Fruit fly (Drosophila melanogaster) whole organism, embryonic: ENCODE measurements around the gene Usp16-45.

Experiments used
- Atf6 ChIP-seq: fragments of 200-800 bp; sonication (Bioruptor generic); IDR thresholded peaks from 2 replicates; pipeline ENCODE4 v1.3.6; 2022; ENCODE audit warnings: missing biosample characterization, missing genetic modification characterization
- BEAF-32 ChIP-seq: fragments of 200-800 bp; sonication (Bioruptor generic); optimal IDR thresholded peaks from 3 replicates; lab custom pipeline; 2017; ENCODE audit warnings: missing biosample characterization, missing genetic modification characterization, mild to moderate bottlenecking, moderate library complexity, missing genetic modification reagents
- Blimp-1 ChIP-seq: fragments of 200-800 bp; sonication (Bioruptor generic); optimal IDR thresholded peaks from 3 replicates; lab custom pipeline; 2018; ENCODE audit warnings: missing biosample characterization, missing genetic modification characterization, mild to moderate bottlenecking, moderate library complexity, missing genetic modification reagents
- CG10565 ChIP-seq: fragments of 200-800 bp; sonication (Bioruptor generic); optimal IDR thresholded peaks from 3 replicates; lab custom pipeline; 2016; ENCODE audit warnings: missing biosample characterization, mild to moderate bottlenecking, missing genetic modification characterization
- CG11085 ChIP-seq: fragments of 200-800 bp; sonication (Bioruptor generic); IDR thresholded peaks from 2 replicates; pipeline ENCODE4 v1.3.6; 2022; ENCODE audit warnings: missing biosample characterization, missing genetic modification characterization
- CG11398 ChIP-seq: fragments of 200-800 bp; sonication (Bioruptor generic); optimal IDR thresholded peaks from 2 replicates; lab custom pipeline; 2016; ENCODE audit warnings: missing biosample characterization, missing genetic modification characterization
- CG11695 ChIP-seq: fragments of 200-800 bp; sonication (Bioruptor generic); IDR thresholded peaks from 3 replicates; pipeline ENCODE4 v1.3.6; 2022; ENCODE audit warnings: missing biosample characterization, missing genetic modification characterization
- CG12071 ChIP-seq: fragments of 200-800 bp; sonication (Bioruptor generic); optimal IDR thresholded peaks from 3 replicates; lab custom pipeline; 2018; ENCODE audit warnings: missing biosample characterization, mild to moderate bottlenecking, missing genetic modification characterization
- CG12104 ChIP-seq: fragments of 200-800 bp; sonication (Bioruptor generic); optimal IDR thresholded peaks from 3 replicates; lab custom pipeline; 2016; ENCODE audit warnings: missing biosample characterization, missing genetic modification characterization
- CG15601 ChIP-seq: fragments of 200-800 bp; sonication (Bioruptor generic); optimal IDR thresholded peaks from 3 replicates; lab custom pipeline; 2019; ENCODE audit warnings: missing biosample characterization, mild to moderate bottlenecking, missing genetic modification characterization, moderate library complexity
- CG1647 ChIP-seq: fragments of 200-800 bp; sonication (Bioruptor generic); optimal IDR thresholded peaks from 3 replicates; lab custom pipeline; 2016; ENCODE audit warnings: missing biosample characterization, missing genetic modification characterization
- CG16779 ChIP-seq: fragments of 200-800 bp; sonication (Bioruptor generic); IDR thresholded peaks from 2 replicates; pipeline ENCODE4 v1.3.6; 2022; ENCODE audit warnings: missing biosample characterization, missing genetic modification characterization
- CG16813 ChIP-seq: fragments of 200-800 bp; sonication (Bioruptor generic); IDR thresholded peaks from 3 replicates; pipeline ENCODE4 v1.3.6; 2022; ENCODE audit warnings: missing biosample characterization, missing genetic modification characterization; ENCODE audit not compliant: partially characterized antibody
- CG17802 ChIP-seq: fragments of 200-800 bp; sonication (Bioruptor generic); optimal IDR thresholded peaks from 2 replicates; lab custom pipeline; 2018; ENCODE audit warnings: missing biosample characterization, mild to moderate bottlenecking, missing genetic modification characterization, moderate library complexity
- CG2712 ChIP-seq: fragments of 200-800 bp; optimal IDR thresholded peaks from 3 replicates; lab custom pipeline; 2019; ENCODE audit warnings: missing biosample characterization, mild to moderate bottlenecking, missing genetic modification characterization, moderate library complexity
- CG32767 ChIP-seq: fragments of 200-800 bp; sonication (Bioruptor generic); IDR thresholded peaks from 2 replicates; pipeline ENCODE4 v1.3.6; 2022; ENCODE audit warnings: missing biosample characterization, missing genetic modification characterization
- CG34422 ChIP-seq: fragments of 200-800 bp; sonication (Bioruptor generic); IDR thresholded peaks from 3 replicates; pipeline ENCODE4 v1.3.6; 2022; ENCODE audit warnings: missing biosample characterization, missing genetic modification characterization
- CG4854 ChIP-seq: fragments of 200-800 bp; sonication (Bioruptor generic); optimal IDR thresholded peaks from 2 replicates; lab custom pipeline; 2016; ENCODE audit warnings: missing biosample characterization, missing genetic modification characterization, inconsistent platforms
- CG6175 ChIP-seq: fragments of 200-800 bp; sonication (Bioruptor generic); IDR thresholded peaks from 3 replicates; pipeline ENCODE4 v1.3.6; 2022; ENCODE audit warnings: missing biosample characterization, missing genetic modification characterization
- CG7372 ChIP-seq: fragments of 200-800 bp; sonication (Bioruptor generic); IDR thresholded peaks from 2 replicates; pipeline ENCODE4 v1.3.6; 2022; ENCODE audit warnings: missing biosample characterization, missing genetic modification characterization
- CG7963 ChIP-seq: fragments of 200-800 bp; sonication (Bioruptor generic); IDR thresholded peaks from 3 replicates; pipeline ENCODE4 v1.3.6; 2022; ENCODE audit warnings: missing biosample characterization, missing genetic modification characterization; ENCODE audit not compliant: partially characterized antibody
- CG8281 ChIP-seq: fragments of 200-800 bp; sonication (Bioruptor generic); optimal IDR thresholded peaks from 2 replicates; lab custom pipeline; 2018; ENCODE audit warnings: missing biosample characterization, mild to moderate bottlenecking, missing genetic modification characterization, moderate library complexity
- CG8290 ChIP-seq, 3 experiments: fragments of 200-800 bp; sonication (Bioruptor generic); optimal IDR thresholded peaks; 2 replicates each; lab custom pipeline; 2016 to 2019; ENCODE audit warnings: missing biosample characterization in 3 of 3, missing genetic modification characterization in 3 of 3, mild to moderate bottlenecking in 2 of 3, moderate library complexity in 1 of 3
- CG8359 ChIP-seq: fragments of 200-800 bp; sonication (Bioruptor generic); optimal IDR thresholded peaks from 2 replicates; lab custom pipeline; 2017; ENCODE audit warnings: missing biosample characterization, mild to moderate bottlenecking, missing genetic modification characterization, borderline replicate concordance
- CG9215 ChIP-seq: fragments of 200-800 bp; sonication (Bioruptor generic); IDR thresholded peaks from 2 replicates; pipeline ENCODE4 v1.3.6; 2022; ENCODE audit warnings: missing biosample characterization, missing genetic modification characterization
- CG9609 ChIP-seq: fragments of 200-800 bp; sonication (Bioruptor generic); optimal IDR thresholded peaks from 3 replicates; lab custom pipeline; 2016; ENCODE audit warnings: missing biosample characterization, missing genetic modification characterization
- Dad ChIP-seq: fragments of 200-800 bp; sonication (Bioruptor generic); optimal IDR thresholded peaks from 3 replicates; lab custom pipeline; 2016; ENCODE audit warnings: missing biosample characterization, missing genetic modification characterization
- Dip3 ChIP-seq: fragments of 200-800 bp; sonication (Bioruptor generic); optimal IDR thresholded peaks from 3 replicates; lab custom pipeline; 2016; ENCODE audit warnings: missing biosample characterization, missing genetic modification characterization
- Gsc ChIP-seq: fragments of 200-800 bp; sonication (Bioruptor generic); IDR thresholded peaks from 2 replicates; pipeline ENCODE4 v1.3.6; 2022; ENCODE audit warnings: missing biosample characterization, missing genetic modification characterization
- HHEX ChIP-seq: fragments of 200-800 bp; sonication (Bioruptor generic); optimal IDR thresholded peaks from 3 replicates; lab custom pipeline; 2017; ENCODE audit warnings: missing biosample characterization, mild to moderate bottlenecking, missing genetic modification characterization, missing genetic modification reagents
- HmgZ ChIP-seq: fragments of 200-800 bp; sonication (Bioruptor generic); optimal IDR thresholded peaks from 2 replicates; lab custom pipeline; 2018; ENCODE audit warnings: missing biosample characterization, mild to moderate bottlenecking, missing genetic modification characterization
- Hmx ChIP-seq: fragments of 200-800 bp; sonication (Bioruptor generic); optimal IDR thresholded peaks from 2 replicates; lab custom pipeline; 2016; ENCODE audit warnings: missing biosample characterization, missing genetic modification characterization
- Hr39 ChIP-seq: fragments of >200 bp; optimal IDR thresholded peaks from 2 replicates; lab custom pipeline; 2017
- MTF-1 ChIP-seq: fragments of 200-800 bp; sonication (Bioruptor generic); optimal IDR thresholded peaks from 2 replicates; lab custom pipeline; 2018; ENCODE audit warnings: missing biosample characterization, mild to moderate bottlenecking, missing genetic modification characterization, borderline replicate concordance
- Med ChIP-seq: fragments of 200-800 bp; sonication (Bioruptor generic); peaks from one replicate; lab custom pipeline; 2016; ENCODE audit warnings: missing biosample characterization, missing genetic modification characterization, mild to moderate bottlenecking, inconsistent platforms, moderate library complexity
- NFAT ChIP-seq: fragments of 200-800 bp; sonication (Bioruptor generic); IDR thresholded peaks from 2 replicates; pipeline ENCODE4 v1.3.6; 2022; ENCODE audit warnings: missing biosample characterization, missing genetic modification characterization
- Ptx1 ChIP-seq: fragments of 200-800 bp; sonication (Bioruptor generic); IDR thresholded peaks from 2 replicates; pipeline ENCODE4 v1.3.6; 2022; ENCODE audit warnings: missing biosample characterization, missing genetic modification characterization
- Sin3A ChIP-seq: fragments of >200 bp; optimal IDR thresholded peaks from 2 replicates; lab custom pipeline; 2018
- ato ChIP-seq: fragments of 200-800 bp; sonication (Bioruptor generic); IDR thresholded peaks from 2 replicates; pipeline ENCODE4 v1.3.6; 2022; ENCODE audit warnings: missing biosample characterization, missing genetic modification characterization; ENCODE audit not compliant: partially characterized antibody
- crp ChIP-seq, 2 experiments: fragments of 200-800 bp; sonication (Bioruptor generic); optimal IDR thresholded peaks; 2 replicates in 1 of 2; 3 replicates in 1 of 2; lab custom pipeline; 2017; ENCODE audit warnings: missing biosample characterization in 2 of 2, missing genetic modification characterization in 2 of 2, mild to moderate bottlenecking in 1 of 2, moderate library complexity in 1 of 2
- gcm2 ChIP-seq: fragments of 200-800 bp; sonication (Bioruptor generic); optimal IDR thresholded peaks from 2 replicates; lab custom pipeline; 2016; ENCODE audit warnings: missing biosample characterization, missing genetic modification characterization
- h ChIP-seq: fragments of >200 bp; optimal IDR thresholded peaks from 2 replicates; lab custom pipeline; 2017
- hbn ChIP-seq: fragments of 200-800 bp; sonication (Bioruptor generic); IDR thresholded peaks from 2 replicates; pipeline ENCODE4 v1.3.6; 2022; ENCODE audit warnings: missing biosample characterization, missing genetic modification characterization; ENCODE audit not compliant: partially characterized antibody
- prd ChIP-seq, 3 experiments: fragments of >200 bp in 2 of 3; fragments of 200-800 bp in 1 of 3; sonication (Bioruptor generic) in 1 of 3; optimal IDR thresholded peaks in 2 of 3; IDR thresholded peaks in 1 of 3; 2 replicates in 2 of 3; 3 replicates in 1 of 3; pipeline versions ENCODE4 v1.3.6 to Lab custom; 2017 to 2022; ENCODE audit warnings: missing biosample characterization in 1 of 3, missing genetic modification characterization in 1 of 3
- row ChIP-seq: fragments of 200-800 bp; sonication (Bioruptor generic); IDR thresholded peaks from 3 replicates; pipeline ENCODE4 v1.3.6; 2022; ENCODE audit warnings: missing biosample characterization, missing genetic modification characterization
- run ChIP-seq: fragments of 200-800 bp; sonication (Bioruptor generic); optimal IDR thresholded peaks from 3 replicates; lab custom pipeline; 2018; ENCODE audit warnings: missing biosample characterization, mild to moderate bottlenecking, missing genetic modification characterization
- seq ChIP-seq: fragments of 200-800 bp; sonication (Bioruptor generic); IDR thresholded peaks from 2 replicates; pipeline ENCODE4 v1.3.6; 2022; ENCODE audit warnings: missing biosample characterization, missing genetic modification characterization
- vfl ChIP-seq: fragments of 200-800 bp; sonication (Bioruptor generic); optimal IDR thresholded peaks from 2 replicates; lab custom pipeline; 2016; ENCODE audit warnings: missing biosample characterization, missing genetic modification characterization

Gene Usp16-45

DNA sequence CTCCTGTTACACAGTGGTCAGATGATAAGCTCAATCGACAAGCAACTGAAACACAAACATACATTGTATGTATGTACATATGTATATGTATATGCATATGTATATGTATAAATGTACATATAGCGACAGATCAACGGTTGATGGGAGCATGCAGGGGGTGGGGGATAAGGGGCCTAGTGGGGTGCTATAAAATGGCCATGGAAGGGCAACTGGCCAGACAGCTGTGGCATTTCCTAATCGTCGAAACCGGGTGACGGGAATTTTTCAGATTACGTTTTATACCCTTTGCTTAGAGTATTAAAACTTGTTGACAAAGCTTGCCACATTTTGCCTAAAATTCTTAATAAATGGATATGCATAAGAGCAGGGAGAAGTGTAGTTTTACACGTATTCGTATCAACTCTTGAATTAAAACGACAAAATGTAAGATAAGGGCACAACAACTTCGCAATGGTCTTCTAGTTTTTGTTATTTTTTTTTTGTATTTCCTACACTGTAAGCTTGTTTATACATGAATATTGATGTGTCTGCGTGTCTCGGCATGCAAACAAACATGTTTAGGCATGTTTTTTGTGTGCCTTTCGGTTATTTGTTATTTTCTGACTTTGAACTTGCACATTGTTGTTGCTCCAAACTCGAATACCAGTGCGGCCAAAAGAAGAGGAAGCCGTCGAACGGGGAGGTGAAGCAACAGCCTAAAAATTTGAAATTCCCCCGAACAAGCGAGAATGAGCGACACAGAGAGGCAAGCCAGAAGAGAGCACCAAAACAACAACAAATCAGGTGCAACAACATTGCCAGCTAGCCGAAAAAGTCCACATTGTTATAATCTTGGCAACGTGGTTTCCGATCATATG is 2.1 kb upstream of the Usp16-45 start (continued):
- TF ChIP-seq CG4854 (GFP tag; lab: Kevin White, UChicago) (peak; percentile 1), CG16779 (GFP tag; lab: Robert Waterston, UW) (no peak), run (tag; lab: Kevin White, UChicago) (peak; percentile 49), CG12071 (GFP tag; lab: Kevin White, UChicago) (peak; percentile 72), CG15601 (tag; lab: Kevin White, UChicago) (peak; percentile 44), BEAF-32 (GFP tag; lab: Kevin White, UChicago) (no peak), MTF-1 (GFP tag; lab: Kevin White, UChicago) (no peak), Dip3 (GFP tag; lab: Kevin White, UChicago) (no peak), Blimp-1 (peak; percentile 72), NFAT (GFP tag; lab: Robert Waterston, UW) (peak; percentile 79), Sin3A (lab: Kevin White, UChicago) (no peak), vfl (GFP tag; lab: Kevin White, UChicago) (no peak), ato (no peak), CG16813 (GFP tag; lab: Robert Waterston, UW) (no peak), seq (GFP tag; lab: Robert Waterston, UW) (peak; percentile 83), hbn (no peak), HmgZ (tag; lab: Kevin White, UChicago) (peak; percentile 47), h (lab: Kevin White, UChicago) (no peak), CG10565 (GFP tag; lab: Kevin White, UChicago) (no peak), Med (GFP tag; lab: Kevin White, UChicago) (peak; percentile 88), CG32767 (GFP tag; lab: Robert Waterston, UW) (peak; percentile 46; the same call in 1 of the 2 replicates), CG11085 (peak; percentile 64), CG8281 (tag; lab: Kevin White, UChicago) (peak; percentile 64), CG8359 (GFP tag; lab: Kevin White, UChicago) (no peak), Atf6 (GFP tag; lab: Robert Waterston, UW) (peak; percentile 78), Ptx1 (GFP tag; lab: Robert Waterston, UW) (peak; percentile 87), CG34422 (peak; percentile 55; the same call in 1 of the 3 replicates), CG7372 (GFP tag; lab: Robert Waterston, UW) (peak; percentile 72), row (GFP tag; lab: Robert Waterston, UW) (peak; percentile 90), CG8290 (GFP tag; optimal IDR thresholded peaks at IDR 0.05; lab: Kevin White, UChicago) (peak; percentile 39), CG8290 (tag; optimal IDR thresholded peaks at IDR 0.05; lab: Kevin White, UChicago) (peak in 1 of 2 experiments; percentile 62), Hmx (GFP tag; lab: Kevin White, UChicago) (no peak), CG1647 (GFP tag; lab: Kevin White, UChicago) (peak; percentile 52), CG12104 (peak; percentile 66), prd (optimal IDR thresholded peaks at IDR 0.05; lab: Kevin White, UChicago) (no peak), prd (GFP tag; IDR thresholded peaks at IDR 0.05; lab: Robert Waterston, UW) (peak; percentile 78), CG17802 (peak; percentile 19), CG9215 (GFP tag; lab: Robert Waterston, UW) (0 out of 2 replicates have a peak, but pooled peaks have one; percentile 52), Dad (GFP tag; lab: Kevin White, UChicago) (peak; percentile 54), gcm2 (GFP tag; lab: Kevin White, UChicago) (no peak), Gsc (GFP tag; lab: Robert Waterston, UW) (no peak), CG7963 (GFP tag; lab: Robert Waterston, UW) (no peak), CG6175 (no peak), CG11695 (GFP tag; lab: Robert Waterston, UW) (peak; percentile 82), Hr39 (lab: Kevin White, UChicago) (no peak), CG11398 (GFP tag; lab: Kevin White, UChicago) (no peak), HHEX (peak; percentile 71), CG9609 (peak; percentile 53), CG2712 (tag; lab: Kevin White, UChicago) (peak; percentile 52), crp (GFP tag; optimal IDR thresholded peaks at IDR 0.05; lab: Kevin White, UChicago) (peak in 1 of 2 experiments; percentile 15)
